Worm (Caenorhabditis elegans): Measurements from ENCODE around the gene R04B3.3.

- TF ChIP-seq elt-1 (tag; optimal IDR thresholded peaks at IDR 0.05) (no peak), elt-3 (tag; optimal IDR thresholded peaks at IDR 0.05) (no peak), daf-12 (tag; optimal IDR thresholded peaks at IDR 0.05) (no peak), nhr-11 (tag; optimal IDR thresholded peaks at IDR 0.05) (no peak)
These were observed 3.0 kb upstream of the R04B3.3 start, which contains the start of gene K02E10.5 for ce11 chrX:2478823-2479222.

Measured in whole organism, L3 larva.